Fruit fly (Drosophila melanogaster) whole organism: ENCODE results near the gene CG43693.

ENCODE experiments used
- CG8478 ChIP-seq: fragments of >200 bp; optimal IDR thresholded peaks from 2 replicates; lab custom pipeline; 2018; ENCODE audit warnings: inconsistent platforms
- Dll ChIP-seq: fragments of >200 bp; optimal IDR thresholded peaks from 2 replicates; lab custom pipeline; 2017
- EcR ChIP-seq, 2 experiments: fragments of >200 bp; optimal IDR thresholded peaks; 2 replicates each; lab custom pipeline; 2017; ENCODE audit warnings: missing biosample characterization in 2 of 2, missing genetic modification characterization in 2 of 2, missing genetic modification reagents in 2 of 2
- pan ChIP-seq: fragments of >200 bp; optimal IDR thresholded peaks from 2 replicates; lab custom pipeline; 2017
- psq ChIP-seq: fragments of >200 bp; optimal IDR thresholded peaks from 2 replicates; lab custom pipeline; 2017
- usp ChIP-seq: fragments of >200 bp; optimal IDR thresholded peaks from 2 replicates; lab custom pipeline; 2017; ENCODE audit warnings: missing biosample characterization, missing genetic modification characterization, mixed read lengths

CG43693 gene

DNA sequence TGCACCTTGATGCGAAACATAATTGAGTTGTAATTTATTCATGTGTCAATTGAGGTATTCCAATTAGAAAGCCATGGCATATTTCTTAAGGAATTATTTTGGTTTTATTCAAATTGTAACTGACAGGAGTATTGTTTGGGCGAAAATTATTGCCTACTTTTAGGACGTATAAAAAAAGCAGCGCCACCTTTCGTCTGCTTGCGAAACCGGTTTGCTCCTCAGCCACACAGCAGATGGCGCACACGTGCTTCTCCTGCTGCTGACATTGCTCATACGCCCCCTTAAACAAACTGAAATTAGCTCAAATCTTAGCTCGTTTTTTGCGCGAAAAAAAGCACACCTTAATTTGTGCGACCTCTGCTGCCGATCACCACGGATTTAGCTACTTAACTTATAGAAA lies 3.3 kb downstream of the CG43693 start:
- TF ChIP-seq EcR (GFP tag; optimal IDR thresholded peaks at IDR 0.05; lab: Kevin White, UChicago), result no peak
- TF ChIP-seq CG8478 (lab: Kevin White, UChicago), result no peak
- no peak for TF ChIP-seq usp (GFP tag; lab: Kevin White, UChicago)

DNA sequence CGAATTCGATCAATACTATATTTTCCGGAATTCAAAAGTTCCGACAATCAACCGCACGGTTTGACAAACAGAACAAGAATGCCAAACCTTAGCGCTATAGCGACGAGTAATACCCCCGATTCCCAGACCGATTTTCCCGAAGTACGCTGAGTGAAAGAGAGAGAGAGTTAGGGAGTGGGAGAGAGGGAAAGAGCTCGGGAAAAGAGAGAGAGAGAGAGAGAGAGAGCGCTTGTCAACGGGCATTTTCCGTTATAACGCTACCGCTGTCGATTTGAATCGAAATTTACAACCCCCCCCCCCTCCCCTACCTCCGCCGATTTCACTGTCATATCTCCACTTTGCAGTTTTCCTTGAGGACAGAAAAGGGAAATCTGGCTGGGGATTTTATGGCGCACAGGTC lies 4.6 kb downstream of the CG43693 start:
- TF ChIP-seq CG8478 (lab: Kevin White, UChicago) (no peak), psq (lab: Kevin White, UChicago) (no peak), Dll (no peak), pan (no peak), EcR (GFP tag; optimal IDR thresholded peaks at IDR 0.05; lab: Kevin White, UChicago) (no peak), usp (GFP tag; lab: Kevin White, UChicago) (no peak)

DNA sequence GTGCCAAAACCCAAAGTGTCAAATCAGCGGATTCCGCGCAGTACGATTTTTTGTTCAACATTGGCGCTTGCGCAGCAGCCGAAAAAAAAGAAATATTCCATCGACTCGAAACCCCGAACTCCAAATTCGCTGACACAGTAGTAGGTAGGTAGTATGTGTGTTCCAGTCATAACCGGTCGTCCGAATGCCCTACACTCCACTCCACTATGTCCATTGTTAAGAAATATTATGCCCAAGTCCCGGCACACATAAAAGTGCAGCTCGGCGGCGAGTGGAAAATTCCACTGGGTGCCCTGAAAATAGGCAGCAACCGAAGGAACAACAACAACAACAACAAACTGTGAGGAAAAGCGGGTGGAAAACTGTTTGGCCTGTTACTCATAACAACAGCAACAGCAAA lies 6.2 kb downstream of the CG43693 start:
- no peak for TF ChIP-seq CG8478 (lab: Kevin White, UChicago)
- no peak for TF ChIP-seq EcR (GFP tag; optimal IDR thresholded peaks at IDR 0.05; lab: Kevin White, UChicago)
- TF ChIP-seq pan, result no peak
- no peak for TF ChIP-seq Dll
- no peak for TF ChIP-seq usp (GFP tag; lab: Kevin White, UChicago)
- no peak for TF ChIP-seq psq (lab: Kevin White, UChicago)

DNA sequence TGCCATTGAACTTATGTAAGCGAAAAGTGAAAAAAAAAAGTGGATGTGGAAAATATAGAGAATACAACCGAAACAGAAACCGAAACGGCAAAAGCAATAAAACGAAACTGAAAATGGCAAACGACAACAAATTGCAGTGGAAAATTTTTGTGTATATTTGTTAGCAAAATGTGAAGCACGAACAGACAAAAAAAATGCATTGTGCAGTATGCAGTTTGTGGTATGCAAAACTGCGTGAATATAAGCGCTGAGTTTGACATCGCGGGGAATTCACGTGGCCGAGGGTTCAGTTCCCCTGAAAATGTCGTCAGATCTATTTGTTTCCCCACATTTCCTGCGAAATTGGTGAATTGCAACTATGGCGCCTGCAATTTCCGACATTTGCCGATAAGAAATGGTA lies 7.5 kb downstream of the CG43693 start:
- TF ChIP-seq CG8478 (lab: Kevin White, UChicago) (no peak), Dll (no peak), EcR (GFP tag; optimal IDR thresholded peaks at IDR 0.05; lab: Kevin White, UChicago) (no peak)

DNA sequence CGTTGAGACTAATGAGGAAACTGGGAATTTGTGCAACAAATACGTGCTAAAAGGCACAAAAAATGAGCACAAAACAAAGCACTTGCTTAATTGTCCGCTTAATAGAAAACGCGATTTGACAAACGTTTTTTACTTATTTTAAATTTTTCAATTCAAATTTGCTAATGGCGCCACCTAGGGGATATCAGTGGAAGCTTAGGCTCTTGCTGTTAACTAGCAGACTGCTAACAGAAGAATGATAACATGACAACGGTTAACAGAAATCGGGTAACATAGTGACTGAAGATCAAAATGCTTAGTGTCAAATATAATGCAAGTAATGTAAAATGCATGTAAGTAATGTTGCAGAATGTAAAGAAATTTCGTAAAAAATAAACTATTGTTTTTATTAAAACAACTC lies 10.0 kb downstream of the CG43693 start:
- no peak for TF ChIP-seq Dll
- TF ChIP-seq usp (GFP tag; lab: Kevin White, UChicago), result no peak
- no peak for TF ChIP-seq pan
- no peak for TF ChIP-seq CG8478 (lab: Kevin White, UChicago)
- no peak for TF ChIP-seq psq (lab: Kevin White, UChicago)
- TF ChIP-seq EcR (GFP tag; optimal IDR thresholded peaks at IDR 0.05; lab: Kevin White, UChicago), result no peak

DNA sequence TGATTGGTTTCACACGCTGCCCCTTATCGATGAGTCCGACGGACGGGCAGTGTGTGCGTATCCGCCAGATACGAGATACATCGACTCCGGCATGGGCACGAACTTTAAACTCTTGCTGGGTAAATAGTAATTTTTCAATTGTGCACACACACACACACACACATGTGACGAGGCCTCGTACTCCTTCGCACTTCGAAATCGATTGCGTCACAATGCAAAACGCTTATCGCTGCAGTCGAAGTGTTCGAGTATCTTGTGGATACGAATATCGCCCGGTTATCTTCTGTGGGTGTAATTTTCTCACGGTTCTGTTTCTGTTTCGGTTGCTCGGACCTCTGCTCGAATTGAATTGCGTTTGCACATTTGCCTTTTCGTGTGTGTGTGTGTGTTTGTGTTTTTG lies 16.1 kb downstream of the CG43693 start:
- TF ChIP-seq EcR (GFP tag; optimal IDR thresholded peaks at IDR 0.05; lab: Kevin White, UChicago), result no peak
- no peak for TF ChIP-seq psq (lab: Kevin White, UChicago)
- TF ChIP-seq Dll, result no peak
- TF ChIP-seq pan, result no peak
- TF ChIP-seq CG8478 (lab: Kevin White, UChicago), result no peak
- no peak for TF ChIP-seq usp (GFP tag; lab: Kevin White, UChicago)

DNA sequence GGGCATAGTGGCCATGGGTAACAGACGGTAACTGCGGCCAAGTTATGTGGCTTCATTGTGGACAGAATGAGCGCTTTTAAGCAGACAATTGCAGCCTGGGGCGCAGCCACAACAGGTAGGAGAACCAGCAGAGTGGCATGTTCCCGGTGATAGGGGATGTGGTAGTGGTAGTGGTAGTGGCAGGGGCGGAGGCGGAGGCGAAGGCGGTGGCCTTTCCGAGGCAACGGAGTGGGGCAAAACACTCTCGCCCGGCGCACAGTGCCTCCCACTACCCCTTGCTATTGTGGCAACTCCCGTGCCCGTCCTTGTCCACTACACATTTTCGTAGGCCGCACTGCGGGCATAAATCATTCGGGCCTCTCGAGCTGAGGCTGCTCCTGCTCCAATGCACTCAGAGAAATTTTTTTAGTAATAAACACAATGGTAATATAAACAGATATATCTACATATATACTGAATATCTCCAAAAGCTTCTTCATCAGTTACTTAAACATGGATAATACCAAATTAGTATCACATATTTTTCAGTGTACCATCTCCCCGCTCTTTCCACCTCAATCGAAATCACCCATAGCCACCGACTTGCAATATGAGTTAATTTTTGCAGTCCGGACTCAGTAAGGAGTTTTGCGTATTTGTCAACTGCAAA lies 17.7 kb downstream of the CG43693 start:
- TF ChIP-seq psq (lab: Kevin White, UChicago) (no peak), EcR (GFP tag; optimal IDR thresholded peaks at IDR 0.05; lab: Kevin White, UChicago) (no peak), pan (no peak), usp (GFP tag; lab: Kevin White, UChicago) (no peak)

DNA sequence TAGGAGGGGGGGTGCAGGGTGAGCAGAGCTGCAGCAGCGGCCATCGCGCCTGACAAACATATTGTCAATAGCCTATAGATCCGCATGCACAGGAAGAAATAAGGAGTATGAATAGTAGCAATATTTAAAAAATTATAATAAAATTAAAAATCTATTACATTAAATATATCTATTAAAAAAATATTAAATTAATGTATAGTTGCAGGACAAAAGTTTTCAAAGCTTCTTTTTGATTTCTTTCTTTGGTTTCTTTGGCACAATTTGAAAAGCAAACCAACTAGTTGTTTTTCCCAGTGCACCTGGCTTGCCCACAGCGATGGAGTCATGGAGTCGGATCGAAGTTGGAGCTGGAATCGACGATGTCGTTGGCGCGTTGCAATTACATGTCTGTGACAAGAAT lies 19.4 kb downstream of the CG43693 start:
- no peak for TF ChIP-seq pan
- no peak for TF ChIP-seq Dll
- TF ChIP-seq psq (lab: Kevin White, UChicago), result no peak
- TF ChIP-seq usp (GFP tag; lab: Kevin White, UChicago), result no peak
- TF ChIP-seq EcR (GFP tag; optimal IDR thresholded peaks at IDR 0.05; lab: Kevin White, UChicago), result no peak

DNA sequence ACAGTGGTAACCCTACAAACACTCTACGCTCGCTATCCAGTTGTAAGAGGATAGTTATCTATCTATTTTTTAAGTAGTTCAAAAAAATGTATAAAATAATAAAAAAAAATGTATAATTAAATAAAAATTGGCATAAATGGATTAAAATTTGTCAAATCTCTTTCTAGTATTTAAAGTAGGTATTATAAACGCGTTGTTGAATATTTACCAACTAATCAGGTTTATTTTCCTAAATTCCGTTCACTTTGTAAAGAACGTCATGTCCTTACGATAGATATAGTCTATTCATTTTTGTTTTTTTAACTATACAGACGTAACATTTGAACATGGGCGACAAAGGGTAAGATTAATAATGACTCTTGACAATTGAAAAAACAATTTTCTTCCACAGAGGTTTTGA lies 23.9 kb downstream of the CG43693 start, which contains the start of gene CG32081:
Gene CG32081, plus strand, starts transcription at position 301 of the 400 bp plus-strand sequence.
- no peak for TF ChIP-seq pan
- no peak for TF ChIP-seq psq (lab: Kevin White, UChicago)
- TF ChIP-seq Dll, result no peak
- TF ChIP-seq CG8478 (lab: Kevin White, UChicago), result no peak
- TF ChIP-seq EcR (GFP tag; optimal IDR thresholded peaks at IDR 0.05; lab: Kevin White, UChicago), result no peak
- no peak for TF ChIP-seq usp (GFP tag; lab: Kevin White, UChicago)

DNA sequence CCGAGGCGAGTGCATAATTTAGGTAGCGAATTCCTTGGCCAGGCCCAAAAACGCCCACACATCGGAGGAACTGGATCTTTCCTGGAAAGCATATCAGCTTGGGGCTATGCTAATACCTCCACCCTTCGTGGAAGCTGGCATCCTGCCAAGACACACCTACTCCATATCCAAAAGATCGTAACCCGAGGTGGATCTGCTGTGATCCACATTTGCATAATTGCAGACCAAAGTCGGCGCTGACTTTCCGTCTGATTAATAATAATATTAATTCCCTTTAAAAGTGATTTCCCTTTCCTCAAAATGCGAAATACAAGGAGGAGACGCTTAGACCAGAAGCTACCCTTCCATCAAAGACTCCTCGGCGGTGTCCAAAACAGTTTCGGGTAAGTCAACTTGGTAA lies 25.9 kb downstream of the CG43693 start, which contains the start of gene CG32079:
Gene CG32079, plus strand, starts transcription at position 301 of the 400 bp plus-strand sequence.
- TF ChIP-seq psq (lab: Kevin White, UChicago) (no peak), CG8478 (lab: Kevin White, UChicago) (no peak), EcR (GFP tag; optimal IDR thresholded peaks at IDR 0.05; lab: Kevin White, UChicago) (no peak), Dll (no peak), pan (no peak), usp (GFP tag; lab: Kevin White, UChicago) (no peak)

DNA sequence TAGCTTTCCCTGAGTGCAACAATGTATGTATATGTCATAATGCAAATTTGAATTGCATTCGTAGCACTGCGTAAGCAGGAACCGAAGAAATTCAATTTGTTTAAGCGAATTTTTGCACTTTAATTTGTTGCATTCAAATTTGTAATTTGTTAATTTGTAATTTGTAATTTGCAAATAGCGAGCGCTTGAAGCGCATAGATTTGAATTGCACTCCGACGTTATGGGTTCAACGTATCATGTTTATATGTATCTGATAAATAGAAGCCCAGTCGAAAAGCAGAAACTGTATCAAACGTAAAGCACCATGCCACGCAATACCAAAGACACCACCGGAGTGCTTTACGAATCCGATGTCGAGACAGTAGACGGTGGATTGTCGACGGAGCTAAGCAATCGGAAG lies 27.9 kb downstream of the CG43693 start, which contains the start of gene Fad2:
Gene Fad2, plus strand, starts transcription at position 301 of the 400 bp plus-strand sequence.
- no peak for TF ChIP-seq psq (lab: Kevin White, UChicago)
- no peak for TF ChIP-seq usp (GFP tag; lab: Kevin White, UChicago)
- no peak for TF ChIP-seq EcR (GFP tag; optimal IDR thresholded peaks at IDR 0.05; lab: Kevin White, UChicago)
- no peak for TF ChIP-seq pan
- TF ChIP-seq Dll, result no peak
- TF ChIP-seq CG8478 (lab: Kevin White, UChicago), result no peak

DNA sequence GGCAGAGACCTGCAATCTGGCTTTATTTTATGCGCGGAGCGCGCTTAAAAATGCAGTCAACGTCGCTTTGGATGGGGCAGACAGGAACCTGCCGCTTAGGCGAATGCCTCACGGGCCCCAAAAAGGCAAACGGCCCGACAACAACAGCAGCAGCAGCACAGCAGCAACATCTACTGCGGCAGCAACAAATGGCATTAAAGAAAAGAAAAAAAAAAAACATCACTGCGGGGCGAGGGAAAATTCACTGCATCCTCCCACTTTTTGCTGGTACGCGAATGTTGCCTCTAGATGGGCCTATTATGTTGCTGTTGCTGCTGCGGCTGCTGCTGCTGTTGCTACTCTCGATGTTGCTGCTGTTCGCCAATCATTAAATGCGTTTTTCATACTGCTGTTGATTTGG lies 29.2 kb downstream of the CG43693 start:
- TF ChIP-seq Dll (peak; percentile 19), CG8478 (lab: Kevin White, UChicago) (no peak)

DNA sequence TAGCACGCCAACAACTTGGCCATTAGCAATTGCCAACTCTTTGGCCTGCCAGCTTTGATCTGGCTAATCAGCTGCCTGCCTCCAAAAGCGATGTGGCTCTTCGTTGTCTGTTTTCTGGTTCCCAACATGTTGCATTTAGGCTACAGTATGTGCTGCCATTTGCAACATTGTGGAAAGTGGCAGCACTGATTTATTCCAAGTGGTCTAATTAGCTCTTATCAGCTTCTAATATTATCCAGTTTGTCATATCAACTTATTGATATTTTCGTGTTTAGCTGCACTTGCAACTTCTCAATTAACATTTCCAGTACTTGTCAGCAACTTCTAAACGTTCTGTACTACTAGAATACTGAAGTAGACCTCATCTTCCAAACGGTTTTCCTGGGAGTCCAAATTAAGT lies 31.1 kb downstream of the CG43693 start:
- TF ChIP-seq Dll, result no peak
- no peak for TF ChIP-seq psq (lab: Kevin White, UChicago)
- no peak for TF ChIP-seq pan
- no peak for TF ChIP-seq EcR (GFP tag; optimal IDR thresholded peaks at IDR 0.05; lab: Kevin White, UChicago)
- TF ChIP-seq CG8478 (lab: Kevin White, UChicago), result no peak
- no peak for TF ChIP-seq usp (GFP tag; lab: Kevin White, UChicago)
